Worm (Caenorhabditis elegans): ENCODE measurements around the gene Y70G10A.3.

DNA sequence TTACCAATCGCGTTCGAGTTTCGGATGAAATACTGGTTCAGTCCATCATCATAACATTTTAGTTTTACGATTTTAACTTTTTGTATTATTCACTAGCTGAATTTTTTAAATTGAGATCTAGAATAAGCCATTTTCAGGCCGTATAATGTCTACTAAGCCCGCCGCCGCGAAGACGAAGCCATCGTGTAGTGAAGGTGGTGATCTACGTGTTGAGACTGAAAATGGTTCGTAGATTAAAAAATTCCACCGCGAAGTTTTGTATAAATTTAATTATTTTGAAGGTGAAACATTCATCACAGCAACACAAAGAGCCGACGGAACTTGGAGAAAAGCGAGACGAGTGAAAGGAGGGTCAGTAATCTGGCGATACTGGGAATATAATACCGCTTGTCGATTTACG, 29.2 kb upstream of the Y70G10A.3 start, which contains the start of gene T20G5.9:
- TF ChIP-seq hmg-4 (GFP tag; optimal IDR thresholded peaks at IDR 0.05), result no peak
- no peak for TF ChIP-seq sea-1 (GFP tag; conservative IDR thresholded peaks at IDR 0.05)
- peak; percentile 62 for TF ChIP-seq ama-1 (optimal IDR thresholded peaks at IDR 0.05)
- TF ChIP-seq B0310.2 (tag; optimal IDR thresholded peaks at IDR 0.05), result no peak
- no peak for TF ChIP-seq tbx-11 (GFP tag; IDR thresholded peaks at IDR 0.05)
- TF ChIP-seq scrt-1 (GFP tag; IDR thresholded peaks at IDR 0.05), result no peak
- TF ChIP-seq tra-4 (tag; optimal IDR thresholded peaks at IDR 0.05), result no peak
